Worm (Caenorhabditis elegans) whole organism, L2 larva: ENCODE measurements around the gene tram-1.

Experiments
- C34F6.9 ChIP-seq: fragments of 150-350 bp; optimal IDR thresholded peaks from 2 replicates; lab custom pipeline; 2014; ENCODE audit warnings: missing biosample characterization, missing genetic modification characterization
- F13H6.1 ChIP-seq: sonication (generic microtip); optimal IDR thresholded peaks from 2 replicates; lab custom pipeline; 2016; ENCODE audit warnings: missing genetic modification characterization, missing compliant biosample characterization
- R02D3.7 ChIP-seq: fragments of 150-350 bp; optimal IDR thresholded peaks from 2 replicates; lab custom pipeline; 2014; ENCODE audit warnings: missing biosample characterization, missing genetic modification characterization
- Y55F3AM.14 ChIP-seq: fragments of 200-800 bp; sonication (Bioruptor generic); optimal IDR thresholded peaks from 2 replicates; lab custom pipeline; 2018; ENCODE audit warnings: mild to moderate bottlenecking, missing genetic modification characterization, missing compliant biosample characterization
- ZK546.5 ChIP-seq: sonication (generic microtip); optimal IDR thresholded peaks from 2 replicates; lab custom pipeline; 2017; ENCODE audit warnings: missing biosample characterization, missing genetic modification characterization
- alr-1 ChIP-seq: fragments of 150-350 bp; optimal IDR thresholded peaks from 2 replicates; lab custom pipeline; 2014; ENCODE audit warnings: missing biosample characterization, missing genetic modification characterization
- ama-1 ChIP-seq: fragments of 150-350 bp; optimal IDR thresholded peaks from 2 replicates; lab custom pipeline; 2018; ENCODE audit warnings: inconsistent platforms
- ceh-16 ChIP-seq: fragments of 150-350 bp; optimal IDR thresholded peaks from 2 replicates; lab custom pipeline; 2014; ENCODE audit warnings: missing biosample characterization, missing genetic modification characterization
- ceh-82 ChIP-seq: fragments of 150-350 bp; optimal IDR thresholded peaks from 2 replicates; lab custom pipeline; 2014; ENCODE audit warnings: missing biosample characterization, missing genetic modification characterization
- dmd-4 ChIP-seq: sonication (generic microtip); optimal IDR thresholded peaks from 2 replicates; lab custom pipeline; 2017; ENCODE audit warnings: missing biosample characterization, missing genetic modification characterization
- egl-27 ChIP-seq: sonication (generic microtip); optimal IDR thresholded peaks from 3 replicates; lab custom pipeline; 2017; ENCODE audit warnings: missing biosample characterization, missing genetic modification reagents, missing genetic modification characterization
- elt-3 ChIP-seq: sonication (generic microtip); optimal IDR thresholded peaks from 2 replicates; lab custom pipeline; 2017; ENCODE audit warnings: missing biosample characterization, missing genetic modification characterization
- fos-1 ChIP-seq: fragments of 150-350 bp; optimal IDR thresholded peaks from 2 replicates; lab custom pipeline; 2014; ENCODE audit warnings: missing biosample characterization, missing genetic modification characterization
- lin-11 ChIP-seq: fragments of 150-350 bp; sonication (generic microtip); optimal IDR thresholded peaks from 2 replicates; lab custom pipeline; 2014; ENCODE audit warnings: missing biosample characterization, missing genetic modification characterization, inconsistent platforms, mixed read lengths
- lin-13 ChIP-seq: fragments of 150-350 bp; optimal IDR thresholded peaks from 2 replicates; lab custom pipeline; 2014; ENCODE audit warnings: missing biosample characterization, missing genetic modification reagents, missing genetic modification characterization
- lsy-2 ChIP-seq, 2 experiments: fragments of 150-350 bp in 1 of 2; sonication (generic microtip) in 1 of 2; optimal IDR thresholded peaks; 2 replicates each; lab custom pipeline; 2014 to 2017; ENCODE audit warnings: missing biosample characterization in 2 of 2, missing genetic modification characterization in 2 of 2
- mab-5 ChIP-seq: fragments of 150-350 bp; optimal IDR thresholded peaks from 2 replicates; lab custom pipeline; 2014; ENCODE audit warnings: missing biosample characterization, missing genetic modification characterization
- mdl-1 ChIP-seq, 2 experiments: fragments of 150-350 bp in 1 of 2; sonication (generic microtip) in 1 of 2; optimal IDR thresholded peaks; 2 replicates each; lab custom pipeline; 2017; ENCODE audit warnings: missing biosample characterization in 2 of 2, missing genetic modification characterization in 2 of 2
- nhr-11 ChIP-seq: fragments of 150-350 bp; optimal IDR thresholded peaks from 2 replicates; lab custom pipeline; 2014; ENCODE audit warnings: missing biosample characterization, missing genetic modification characterization
- nhr-21 ChIP-seq: fragments of 150-350 bp; optimal IDR thresholded peaks from 2 replicates; lab custom pipeline; 2014; ENCODE audit warnings: missing biosample characterization, missing genetic modification characterization
- nhr-237 ChIP-seq: fragments of 150-350 bp; optimal IDR thresholded peaks from 2 replicates; lab custom pipeline; 2014; ENCODE audit warnings: missing biosample characterization, missing genetic modification characterization
- nhr-25 ChIP-seq: fragments of 150-350 bp; sonication (generic microtip); optimal IDR thresholded peaks from 3 replicates; lab custom pipeline; 2014; ENCODE audit warnings: missing biosample characterization, missing genetic modification characterization
- nhr-6 ChIP-seq: fragments of 150-350 bp; optimal IDR thresholded peaks from 2 replicates; lab custom pipeline; 2014; ENCODE audit warnings: missing biosample characterization, missing genetic modification characterization
- peb-1 ChIP-seq: fragments of 150-350 bp; optimal IDR thresholded peaks from 2 replicates; lab custom pipeline; 2014; ENCODE audit warnings: missing biosample characterization, missing genetic modification characterization
- sem-4 ChIP-seq: fragments of 150-350 bp; optimal IDR thresholded peaks from 2 replicates; lab custom pipeline; 2014; ENCODE audit warnings: missing biosample characterization, missing genetic modification reagents, missing genetic modification characterization
- skn-1 ChIP-seq: sonication (generic microtip); optimal IDR thresholded peaks from 2 replicates; lab custom pipeline; 2017; ENCODE audit warnings: missing biosample characterization, missing genetic modification characterization
- sma-3 ChIP-seq: sonication (generic microtip); optimal IDR thresholded peaks from 2 replicates; lab custom pipeline; 2016; ENCODE audit warnings: missing genetic modification reagents, missing genetic modification characterization, missing compliant biosample characterization
- sma-9 ChIP-seq, 2 experiments: fragments of 150-350 bp in 1 of 2; sonication (generic microtip) in 1 of 2; optimal IDR thresholded peaks; 2 replicates each; lab custom pipeline; 2014 to 2016; ENCODE audit warnings: missing genetic modification characterization in 2 of 2, mild to moderate bottlenecking in 1 of 2, missing biosample characterization in 1 of 2, missing compliant biosample characterization in 1 of 2, missing genetic modification reagents in 1 of 2, moderate library complexity in 1 of 2
- snpc-4 ChIP-seq: fragments of 150-350 bp; optimal IDR thresholded peaks from 2 replicates; lab custom pipeline; 2014; ENCODE audit warnings: missing biosample characterization, missing genetic modification characterization
- unc-55 ChIP-seq: fragments of 150-350 bp; sonication (generic microtip); optimal IDR thresholded peaks from 3 replicates; lab custom pipeline; 2014; ENCODE audit warnings: missing biosample characterization, missing genetic modification reagents, missing genetic modification characterization
- ztf-1 ChIP-seq: fragments of 200-800 bp; sonication (Bioruptor generic); conservative IDR thresholded peaks from 2 replicates; pipeline ENCODE4 v1.3.6; 2022; ENCODE audit warnings: missing genetic modification characterization, missing compliant biosample characterization
- ztf-11 ChIP-seq: sonication (generic microtip); optimal IDR thresholded peaks from 2 replicates; lab custom pipeline; 2017; ENCODE audit warnings: missing biosample characterization, missing genetic modification characterization

The tram-1 gene

DNA sequence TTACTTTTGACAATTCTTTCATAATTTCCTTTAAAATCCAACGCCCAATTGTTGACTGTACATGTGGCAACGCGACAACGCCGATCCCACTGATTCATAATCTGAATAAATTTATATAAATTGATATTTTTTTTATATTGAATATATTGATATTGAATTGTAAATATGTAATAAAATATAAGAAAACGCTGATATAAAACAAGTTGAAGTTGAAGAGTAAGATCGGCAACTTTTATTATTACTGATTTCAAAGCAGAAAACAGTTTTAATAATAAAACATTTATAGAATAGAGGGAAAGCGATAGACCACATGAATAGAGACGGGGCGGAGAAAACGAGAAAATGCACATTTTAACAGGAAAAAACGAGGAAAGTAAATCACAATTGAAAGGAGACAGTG, 1.9 kb downstream of the tram-1 start, which contains the start of gene qns-1:
qns-1 (minus strand) TSS at position 101 of the 400 bp plus-strand sequence.
- TF ChIP-seq R02D3.7, result no peak
- no peak for TF ChIP-seq ceh-82 (tag; lab: Kevin White, UChicago)
- no peak for TF ChIP-seq ZK546.5 (tag; lab: Kevin White, UChicago)
- no peak for TF ChIP-seq C34F6.9 (tag; lab: Kevin White, UChicago)
- no peak for TF ChIP-seq snpc-4
- TF ChIP-seq skn-1 (tag; lab: Kevin White, UChicago), result no peak

DNA sequence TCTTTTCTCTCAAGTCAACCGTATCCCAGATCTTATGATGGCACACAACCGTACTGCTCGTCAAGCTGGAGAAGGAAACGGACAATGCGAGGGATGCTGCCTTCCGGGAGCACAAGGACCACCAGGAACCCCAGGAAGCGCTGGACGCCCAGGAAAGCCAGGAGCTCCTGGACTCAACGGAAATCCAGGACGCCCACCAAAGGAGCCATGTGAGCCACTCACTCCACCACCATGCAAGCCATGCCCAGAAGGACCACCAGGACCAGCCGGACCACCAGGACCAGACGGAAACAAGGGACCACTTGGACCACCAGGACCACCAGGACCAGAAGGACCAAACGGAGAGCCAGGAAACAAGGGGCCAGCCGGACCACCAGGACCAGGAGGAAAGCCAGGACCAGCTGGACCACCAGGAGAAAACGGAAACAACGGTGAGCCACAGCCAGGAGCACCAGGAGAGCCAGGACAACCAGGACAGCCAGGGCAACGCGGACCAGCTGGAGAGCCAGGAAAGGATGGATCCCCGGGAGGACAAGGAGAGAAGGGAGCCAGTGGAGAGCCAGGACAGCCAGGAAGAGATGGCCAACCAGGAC, 4.3 kb downstream of the tram-1 start:
- TF ChIP-seq sma-9 (GFP tag; optimal IDR thresholded peaks at IDR 0.05; lab: Kevin White, UChicago), result no peak
- TF ChIP-seq sma-9 (tag; optimal IDR thresholded peaks at IDR 0.05; lab: Kevin White, UChicago), result no peak
- TF ChIP-seq mdl-1 (tag; optimal IDR thresholded peaks at IDR 0.05; lab: Kevin White, UChicago), result no peak
- TF ChIP-seq lsy-2 (tag; optimal IDR thresholded peaks at IDR 0.05; lab: Kevin White, UChicago), result no peak
- TF ChIP-seq alr-1 (tag; lab: Kevin White, UChicago), result no peak
- TF ChIP-seq sem-4 (tag; lab: Kevin White, UChicago), result no peak
- TF ChIP-seq ZK546.5 (tag; lab: Kevin White, UChicago), result no peak
- TF ChIP-seq dmd-4 (tag; lab: Kevin White, UChicago), result no peak
- no peak for TF ChIP-seq ceh-82 (tag; lab: Kevin White, UChicago)
- TF ChIP-seq nhr-11 (tag; lab: Kevin White, UChicago), result no peak
- no peak for TF ChIP-seq ama-1 (lab: Kevin White, UChicago)
- no peak for TF ChIP-seq F13H6.1 (tag; lab: Kevin White, UChicago)
- no peak for TF ChIP-seq mab-5 (tag; lab: Kevin White, UChicago)
- TF ChIP-seq unc-55 (GFP tag; lab: Kevin White, UChicago), result no peak
- TF ChIP-seq sma-3, result no peak
- no peak for TF ChIP-seq Y55F3AM.14 (GFP tag; lab: Kevin White, UChicago)
- TF ChIP-seq C34F6.9 (tag; lab: Kevin White, UChicago), result no peak
- no peak for TF ChIP-seq skn-1 (tag; lab: Kevin White, UChicago)
- TF ChIP-seq elt-3 (tag; lab: Kevin White, UChicago), result no peak
- TF ChIP-seq nhr-21 (tag; lab: Kevin White, UChicago), result no peak

DNA sequence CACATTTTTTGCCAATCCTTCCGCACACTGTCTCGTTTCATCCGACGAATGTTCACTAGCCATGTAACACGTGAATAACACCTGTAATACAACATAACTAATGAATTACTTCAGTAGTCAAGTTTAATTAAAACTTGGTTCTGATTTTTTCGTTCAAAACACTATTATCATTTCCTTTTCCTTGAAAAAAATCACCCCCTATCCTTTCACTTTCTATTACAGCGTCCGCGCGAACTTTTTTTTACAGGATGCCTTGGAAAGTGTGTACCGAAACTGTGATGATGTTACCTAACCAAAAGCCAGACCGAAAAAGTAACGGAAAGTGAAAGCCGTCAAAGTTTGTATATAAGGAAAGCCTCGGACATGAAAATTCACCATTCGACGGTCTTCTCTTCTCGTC, 5.0 kb downstream of the tram-1 start, which contains the start of gene col-124:
col-124 (plus strand) TSS at position 374 of the 400 bp plus-strand sequence.
- TF ChIP-seq nhr-21 (tag; lab: Kevin White, UChicago) (no peak), lin-13 (GFP tag; lab: Kevin White, UChicago) (no peak), ceh-16 (tag; lab: Kevin White, UChicago) (no peak), snpc-4 (no peak), sem-4 (tag; lab: Kevin White, UChicago) (no peak), fos-1 (tag; lab: Kevin White, UChicago) (no peak), ceh-82 (tag; lab: Kevin White, UChicago) (no peak), nhr-25 (tag; lab: Kevin White, UChicago) (no peak), sma-3 (no peak), alr-1 (tag; lab: Kevin White, UChicago) (no peak), nhr-237 (tag; lab: Kevin White, UChicago) (no peak)

DNA sequence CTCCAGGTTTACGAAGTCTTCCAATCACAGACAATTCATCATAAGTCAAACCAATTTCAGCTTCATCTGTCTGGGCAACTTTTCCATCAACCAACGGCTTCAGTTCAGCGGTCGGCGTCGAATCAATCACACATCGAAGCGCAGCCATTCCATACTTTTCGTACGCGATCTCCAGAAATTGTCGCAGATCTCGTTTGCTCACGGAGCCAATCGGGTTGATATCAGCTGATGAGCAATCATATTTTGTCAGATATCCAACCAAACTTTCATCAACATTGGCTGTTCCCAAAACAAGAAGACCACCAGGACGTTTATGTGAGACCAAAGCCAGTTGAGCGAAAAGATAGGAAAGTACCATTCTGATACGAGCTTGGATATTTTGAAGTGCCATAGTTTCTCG, 5.7 kb downstream of the tram-1 start:
- TF ChIP-seq fos-1 (tag; lab: Kevin White, UChicago) (no peak), ztf-11 (no peak), F13H6.1 (tag; lab: Kevin White, UChicago) (no peak), nhr-237 (tag; lab: Kevin White, UChicago) (no peak), lin-11 (tag; lab: Kevin White, UChicago) (no peak), unc-55 (GFP tag; lab: Kevin White, UChicago) (no peak), Y55F3AM.14 (GFP tag; lab: Kevin White, UChicago) (no peak), ztf-1 (GFP tag; lab: Robert Waterston, UW) (no peak), C34F6.9 (tag; lab: Kevin White, UChicago) (no peak), nhr-6 (tag; lab: Kevin White, UChicago) (no peak), nhr-11 (tag; lab: Kevin White, UChicago) (no peak), egl-27 (no peak), peb-1 (tag; lab: Kevin White, UChicago) (no peak), elt-3 (tag; lab: Kevin White, UChicago) (no peak), alr-1 (tag; lab: Kevin White, UChicago) (no peak), R02D3.7 (no peak), ceh-82 (tag; lab: Kevin White, UChicago) (no peak), sem-4 (tag; lab: Kevin White, UChicago) (no peak)
